Worm (Caenorhabditis elegans) whole organism, L4 larva: Measurements from ENCODE around the gene zer-1.

Source experiments
- ceh-62 ChIP-seq: sonication (generic microtip); optimal IDR thresholded peaks from 2 replicates; lab custom pipeline; 2017; ENCODE audit warnings: missing biosample characterization, missing genetic modification characterization
- jun-1 ChIP-seq: fragments of 150-350 bp; optimal IDR thresholded peaks from 2 replicates; lab custom pipeline; 2014; ENCODE audit warnings: missing biosample characterization, missing genetic modification reagents, missing genetic modification characterization
- mdl-1 ChIP-seq, 2 experiments: fragments of 150-350 bp in 1 of 2; sonication (generic microtip) in 1 of 2; optimal IDR thresholded peaks; 2 replicates each; lab custom pipeline; 2014 to 2017; ENCODE audit warnings: missing biosample characterization in 2 of 2, missing genetic modification characterization in 2 of 2
- nhr-237 ChIP-seq: sonication (generic microtip); optimal IDR thresholded peaks from 2 replicates; lab custom pipeline; 2017; ENCODE audit warnings: missing biosample characterization, missing genetic modification characterization
- nhr-25 ChIP-seq: sonication (generic microtip); optimal IDR thresholded peaks from 2 replicates; lab custom pipeline; 2017; ENCODE audit warnings: missing genetic modification characterization, mild to moderate bottlenecking, missing compliant biosample characterization, antibody characterized with exemption, moderate library complexity, borderline replicate concordance; ENCODE audit not compliant: insufficient read depth
- nhr-76 ChIP-seq: fragments of 150-350 bp; optimal IDR thresholded peaks from 2 replicates; lab custom pipeline; 2014; ENCODE audit warnings: missing biosample characterization, missing genetic modification characterization
- unc-62 ChIP-seq, 3 experiments: fragments of 150-350 bp in 1 of 3; sonication (generic microtip); optimal IDR thresholded peaks in 2 of 3; peaks in 1 of 3; 1 replicate in 1 of 3; 2 replicates in 2 of 3; lab custom pipeline; 2014 to 2017; ENCODE audit warnings: missing biosample characterization in 3 of 3, missing genetic modification characterization in 3 of 3, missing genetic modification reagents in 3 of 3, missing genotype in 1 of 3

ce11 chrIII:873432-873831, 13.2 kb downstream of the zer-1 start, which contains the start of gene clc-19:
- TF ChIP-seq nhr-25 (tag; lab: Kevin White, UChicago): no peak
- TF ChIP-seq mdl-1 (tag; optimal IDR thresholded peaks at IDR 0.05; lab: Kevin White, UChicago): no peak
- TF ChIP-seq ceh-62: no peak
- TF ChIP-seq nhr-237 (tag; lab: Kevin White, UChicago): no peak
- TF ChIP-seq nhr-76: no peak
- TF ChIP-seq jun-1 (tag; lab: Kevin White, UChicago): no peak
- TF ChIP-seq unc-62 (GFP tag; optimal IDR thresholded peaks at IDR 0.05 in 1 of 2; lab: Kevin White, UChicago): no peak
- TF ChIP-seq unc-62 (tag; optimal IDR thresholded peaks at IDR 0.05; lab: Kevin White, UChicago): no peak
